Fruit fly (Drosophila melanogaster): ENCODE measurements around the gene CG42717.
A peak's percentile ranks its signal among the peaks of the same experiment; 100 is the strongest.

CG42717 gene

dm6 chr3L:16017528-16018250, 15.3 kb downstream of the CG42717 start:
- no peak for TF ChIP-seq Gug (GFP tag; IDR thresholded peaks at IDR 0.05)
- no peak for TF ChIP-seq CG34224 (GFP tag; IDR thresholded peaks at IDR 0.05; ENCODE audit: partially characterized antibody)
- peak; percentile 77 for TF ChIP-seq CG15479 (GFP tag; optimal IDR thresholded peaks at IDR 0.05)
- no peak for TF ChIP-seq CG8290 (GFP tag; optimal IDR thresholded peaks at IDR 0.05)
- no peak for TF ChIP-seq CG8290 (tag; optimal IDR thresholded peaks at IDR 0.05)
- TF ChIP-seq Doc3 (GFP tag; IDR thresholded peaks at IDR 0.05; ENCODE audit: partially characterized antibody) = 0 out of 3 replicates have a peak, but pooled peaks have one; percentile 29
- TF ChIP-seq bsh (GFP tag; optimal IDR thresholded peaks at IDR 0.05) = no peak
- no peak for TF ChIP-seq corto (GFP tag; optimal IDR thresholded peaks at IDR 0.05)
- TF ChIP-seq ac (GFP tag; optimal IDR thresholded peaks at IDR 0.05) = no peak
- no peak for TF ChIP-seq Deaf1 (tag; optimal IDR thresholded peaks at IDR 0.05)
- no peak for TF ChIP-seq CG18262 (tag; optimal IDR thresholded peaks at IDR 0.05)
- TF ChIP-seq luna (GFP tag; optimal IDR thresholded peaks at IDR 0.05) = no peak
- TF ChIP-seq CG8478 (optimal IDR thresholded peaks at IDR 0.05) = no peak
- peak; percentile 94 for TF ChIP-seq D (optimal IDR thresholded peaks at IDR 0.05)
- no peak for TF ChIP-seq D (GFP tag; optimal IDR thresholded peaks at IDR 0.05)
- no peak for TF ChIP-seq stc (GFP tag; IDR thresholded peaks at IDR 0.05)
- no peak for TF ChIP-seq ash1 (GFP tag; optimal IDR thresholded peaks at IDR 0.05)
- TF ChIP-seq ranshi (GFP tag; IDR thresholded peaks at IDR 0.05) = no peak
- TF ChIP-seq tll (GFP tag; optimal IDR thresholded peaks at IDR 0.05) = peak in 1 of 2 experiments; percentile 85
- TF ChIP-seq CG4820 (GFP tag; optimal IDR thresholded peaks at IDR 0.05) = no peak
- TF ChIP-seq CG7372 (GFP tag; IDR thresholded peaks at IDR 0.05) = no peak
- peak; percentile 3 for TF ChIP-seq Ets65A (GFP tag)
- TF ChIP-seq CG13287 (GFP tag; IDR thresholded peaks at IDR 0.05; ENCODE audit: partially characterized antibody) = no peak

- TF ChIP-seq CG18262 (tag; optimal IDR thresholded peaks at IDR 0.05) = peak; percentile 54
- TF ChIP-seq CG9727 (GFP tag; optimal IDR thresholded peaks at IDR 0.05) = peak; percentile 23
- TF ChIP-seq dmrt99B (tag; optimal IDR thresholded peaks at IDR 0.05) = peak; percentile 11
- no peak for TF ChIP-seq prd (optimal IDR thresholded peaks at IDR 0.05)
- TF ChIP-seq prd (GFP tag; IDR thresholded peaks at IDR 0.05) = peak; percentile 29; the same call in 1 of the 3 replicates
- TF ChIP-seq CG14710 (tag; optimal IDR thresholded peaks at IDR 0.05) = peak; percentile 60
- peak; percentile 14 for TF ChIP-seq CG12391 (tag; optimal IDR thresholded peaks at IDR 0.05)
- no peak for TF ChIP-seq twi (tag; optimal IDR thresholded peaks at IDR 0.05)
- peak; percentile 16 for TF ChIP-seq gem (tag; optimal IDR thresholded peaks at IDR 0.05)
- peak; percentile 43 for TF ChIP-seq CG10979 (tag; optimal IDR thresholded peaks at IDR 0.05)
- TF ChIP-seq CG17361 (GFP tag; IDR thresholded peaks at IDR 0.05) = peak; percentile 70; the same call in 2 of the 3 replicates
- no peak for TF ChIP-seq CG42726 (GFP tag; IDR thresholded peaks at IDR 0.05; ENCODE audit: partially characterized antibody)
- 0 out of 2 replicates have a peak, but pooled peaks have one; percentile 16 for TF ChIP-seq CG31441 (GFP tag; IDR thresholded peaks at IDR 0.05)
- peak; percentile 3 for TF ChIP-seq tin (GFP tag; optimal IDR thresholded peaks at IDR 0.05)
- peak; percentile 67 for TF ChIP-seq CG4707 (GFP tag; optimal IDR thresholded peaks at IDR 0.05)
- 0 out of 3 replicates have a peak, but pooled peaks have one; percentile 24 for TF ChIP-seq row (GFP tag; IDR thresholded peaks at IDR 0.05)
- peak in 1 of 3 experiments; percentile 64 for TF ChIP-seq lola (GFP tag; optimal IDR thresholded peaks at IDR 0.05)
- TF ChIP-seq CG2712 (tag; optimal IDR thresholded peaks at IDR 0.05) = peak; percentile 43
- TF ChIP-seq CG6175 (GFP tag; IDR thresholded peaks at IDR 0.05) = no peak
- no peak for TF ChIP-seq sens (GFP tag)
- peak; percentile 14 for TF ChIP-seq CG15696 (tag; optimal IDR thresholded peaks at IDR 0.05)
- peak; percentile 12; the same call in 1 of the 2 replicates for TF ChIP-seq CG6689 (GFP tag; IDR thresholded peaks at IDR 0.05)
- TF ChIP-seq CG11504 (tag; optimal IDR thresholded peaks at IDR 0.05) = peak; percentile 17
- TF ChIP-seq Sox100B (GFP tag; optimal IDR thresholded peaks at IDR 0.05) = peak; percentile 31
- no peak for TF ChIP-seq Dref (GFP tag; IDR thresholded peaks at IDR 0.05)
- TF ChIP-seq Blimp-1 (GFP tag; optimal IDR thresholded peaks at IDR 0.05) = peak; percentile 46
- TF ChIP-seq CG7556 (GFP tag; optimal IDR thresholded peaks at IDR 0.05) = peak; percentile 15
- TF ChIP-seq dmrt11E (tag; optimal IDR thresholded peaks at IDR 0.05) = peak; percentile 43
Measured at dm6 chr3L:16016911-16017310, 16.1 kb downstream of the CG42717 start.

Data from whole organism, embryonic.